Worm (Caenorhabditis elegans): Measurements from ENCODE around the gene Y38C1AA.19.

DNA sequence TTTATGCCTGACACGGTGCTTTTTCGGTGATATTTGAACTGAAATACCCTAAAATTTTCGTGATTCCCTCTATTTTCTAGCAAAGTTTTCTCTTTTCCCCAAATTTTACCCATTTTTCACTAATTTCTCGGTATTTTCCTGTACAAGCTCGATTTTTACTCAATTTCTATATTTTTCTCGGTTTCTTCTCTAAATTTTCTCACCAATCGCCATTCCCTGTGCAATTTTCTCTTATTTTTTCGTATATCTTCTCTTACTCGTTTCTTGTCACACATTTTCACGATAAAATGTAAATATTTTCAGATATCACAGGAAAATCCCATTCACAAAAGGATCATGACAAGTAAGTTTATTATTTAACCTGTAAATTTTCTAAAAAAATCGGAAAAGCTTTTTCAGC is 34.5 kb downstream of the Y38C1AA.19 start, which contains the start of gene csn-3:
- TF ChIP-seq elt-3 (tag; optimal IDR thresholded peaks at IDR 0.05): no peak
- TF ChIP-seq nhr-12 (tag; optimal IDR thresholded peaks at IDR 0.05): no peak
